Worm (Caenorhabditis elegans) whole organism, early embryonic: Measurements from ENCODE around the gene pes-1.

Experiments
- F13C5.2 ChIP-seq: sonication (generic microtip); optimal IDR thresholded peaks from 2 replicates; lab custom pipeline; 2017; ENCODE audit warnings: mild to moderate bottlenecking, missing genetic modification characterization, inconsistent platforms, missing compliant biosample characterization
- aly-1 ChIP-seq: sonication (generic microtip); optimal IDR thresholded peaks from 2 replicates; lab custom pipeline; 2016; ENCODE audit warnings: missing genetic modification characterization, missing compliant biosample characterization
- ama-1 ChIP-seq: fragments of 150-350 bp; optimal IDR thresholded peaks from 2 replicates; lab custom pipeline; 2014
- ceh-13 ChIP-seq: fragments of 200-800 bp; sonication (Bioruptor generic); optimal IDR thresholded peaks from 2 replicates; lab custom pipeline; 2018; ENCODE audit warnings: mild to moderate bottlenecking, missing genetic modification characterization, missing compliant biosample characterization
- ceh-36 ChIP-seq: sonication (generic microtip); optimal IDR thresholded peaks from 2 replicates; lab custom pipeline; 2016; ENCODE audit warnings: missing genetic modification characterization, inconsistent platforms, missing compliant biosample characterization
- flt-1 ChIP-seq: fragments of 200-800 bp; sonication (Bioruptor generic); IDR thresholded peaks from 2 replicates; pipeline ENCODE4 v1.3.6; 2022; ENCODE audit warnings: missing genetic modification characterization, missing compliant biosample characterization
- hmbx-1 ChIP-seq: sonication (generic microtip); optimal IDR thresholded peaks from 2 replicates; lab custom pipeline; 2016; ENCODE audit warnings: mild to moderate bottlenecking, missing genetic modification characterization, missing compliant biosample characterization
- hnd-1 ChIP-seq: sonication (generic microtip); optimal IDR thresholded peaks from 2 replicates; lab custom pipeline; 2016; ENCODE audit warnings: missing genetic modification characterization, missing compliant biosample characterization
- pes-1 ChIP-seq: fragments of 200-800 bp; sonication (Bioruptor generic); IDR thresholded peaks from 2 replicates; pipeline ENCODE4 v1.3.6; 2022; ENCODE audit warnings: missing genetic modification reagents, missing genetic modification characterization, missing compliant biosample characterization
- scrt-1 ChIP-seq: fragments of 200-800 bp; sonication (Bioruptor generic); IDR thresholded peaks from 2 replicates; pipeline ENCODE4 v1.3.6; 2022; ENCODE audit warnings: missing genetic modification characterization, missing compliant biosample characterization
- sea-1 ChIP-seq: fragments of 200-800 bp; sonication (Bioruptor generic); conservative IDR thresholded peaks from 2 replicates; pipeline ENCODE4 v1.3.6; 2022; ENCODE audit warnings: missing genetic modification characterization, missing compliant biosample characterization
- tbx-37 ChIP-seq: fragments of 200-800 bp; sonication (Bioruptor generic); conservative IDR thresholded peaks from 2 replicates; pipeline ENCODE4 v1.3.6; 2022; ENCODE audit warnings: missing genetic modification reagents, missing genetic modification characterization, missing compliant biosample characterization
- tra-4 ChIP-seq: sonication (generic microtip); optimal IDR thresholded peaks from 2 replicates; lab custom pipeline; 2017; ENCODE audit warnings: missing genetic modification characterization, missing compliant biosample characterization

ce11 chrIV:5005154-5005553, 2.6 kb downstream of the pes-1 start:
- TF ChIP-seq aly-1 (tag; lab: Kevin White, UChicago) (no peak), tra-4 (no peak), scrt-1 (GFP tag; lab: Robert Waterston, UW) (no peak), ama-1 (no peak), pes-1 (GFP tag; lab: Robert Waterston, UW) (no peak), tbx-37 (GFP tag; lab: Robert Waterston, UW) (no peak), flt-1 (no peak), ceh-13 (GFP tag; lab: Kevin White, UChicago) (no peak), hmbx-1 (tag; lab: Kevin White, UChicago) (no peak), hnd-1 (no peak), F13C5.2 (tag; lab: Kevin White, UChicago) (no peak), sea-1 (GFP tag; lab: Robert Waterston, UW) (no peak), ceh-36 (tag; lab: Kevin White, UChicago) (no peak)
